Worm (Caenorhabditis elegans): Measurements from ENCODE around the gene clec-40.

DNA sequence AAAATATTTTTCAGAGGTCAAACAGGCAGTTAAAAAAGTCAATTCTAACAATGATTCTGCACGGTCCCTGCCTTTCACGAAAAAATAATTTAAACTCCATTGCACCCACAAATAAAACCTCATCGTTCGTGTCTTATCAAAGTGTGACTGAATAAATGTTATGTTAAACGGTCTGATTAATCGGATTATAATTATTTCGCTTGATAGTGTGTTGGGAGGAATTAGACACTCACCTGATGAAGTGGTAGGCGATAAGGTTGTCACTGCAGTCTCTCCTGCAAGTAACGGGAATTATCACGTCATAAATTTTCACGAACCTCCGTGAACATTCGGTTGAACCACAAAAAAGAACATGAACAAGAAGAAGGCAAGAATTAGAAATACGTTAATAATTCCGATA lies 578 bp downstream of the clec-40 start:
- TF ChIP-seq nhr-237 (tag; optimal IDR thresholded peaks at IDR 0.05) = no peak
- TF ChIP-seq nhr-76 (tag; optimal IDR thresholded peaks at IDR 0.05) = no peak
- TF ChIP-seq lin-13 (tag; optimal IDR thresholded peaks at IDR 0.05) = no peak
- TF ChIP-seq snpc-4 (tag; optimal IDR thresholded peaks at IDR 0.05) = no peak
- no peak for TF ChIP-seq unc-62 (GFP tag; optimal IDR thresholded peaks at IDR 0.05)
- TF ChIP-seq flh-1 (GFP tag; optimal IDR thresholded peaks at IDR 0.05) = no peak
- no peak for TF ChIP-seq unc-39 (tag; optimal IDR thresholded peaks at IDR 0.05)
- TF ChIP-seq nhr-2 (tag; optimal IDR thresholded peaks at IDR 0.05) = no peak

Measured in whole organism, mixed stage, embryonic.